Worm (Caenorhabditis elegans): ENCODE measurements around the gene rad-51.
A peak's percentile ranks its signal among the peaks of the same experiment; 100 is the strongest.

Gene rad-51

DNA sequence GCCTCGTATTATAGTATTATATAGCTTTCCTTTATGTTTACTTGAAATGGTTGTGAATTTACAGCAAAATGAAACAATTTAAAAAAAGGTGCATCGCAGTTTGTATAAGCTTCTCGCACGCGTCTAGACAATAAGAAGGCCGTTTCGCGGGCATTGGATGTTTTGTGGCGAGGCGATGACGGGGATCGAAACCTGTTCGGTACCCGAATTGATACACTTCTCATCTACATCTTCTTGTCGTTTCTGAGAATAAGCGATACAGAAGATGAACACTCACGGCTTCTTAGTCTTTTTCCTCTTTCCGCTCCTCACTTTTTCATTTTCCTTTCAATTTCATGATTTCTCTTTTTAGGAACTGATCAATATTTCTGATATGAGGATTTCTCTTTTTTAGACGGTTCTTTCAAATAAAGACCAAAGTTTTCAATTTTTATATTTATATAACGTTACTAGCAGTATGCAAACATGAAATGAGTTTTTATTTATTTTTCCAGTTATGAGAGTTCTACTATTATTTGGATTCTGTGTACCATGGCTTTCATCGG is 38.3 kb downstream of the rad-51 start, which contains the start of gene F01G10.10:
TSS of gene F01G10.10 (plus strand) at position 495 of the 545 bp plus-strand sequence.
- TF ChIP-seq blmp-1 (tag; optimal IDR thresholded peaks at IDR 0.05) (peak; percentile 66), mab-5 (tag; optimal IDR thresholded peaks at IDR 0.05) (no peak)

ce11 chrIV:10243276-10243675 is 40.8 kb downstream of the rad-51 start, which contains the start of gene tkt-1:
Gene tkt-1 (plus strand): TSS chrIV:10243612.
- TF ChIP-seq ceh-83 (GFP tag; optimal IDR thresholded peaks at IDR 0.05), result no peak
- TF ChIP-seq pha-4 (tag; optimal IDR thresholded peaks at IDR 0.05), result no peak

ce11 chrIV:10242458-10243123 is 41.5 kb downstream of the rad-51 start:
- TF ChIP-seq sptf-1 (tag; optimal IDR thresholded peaks at IDR 0.05) (no peak), nhr-237 (tag; optimal IDR thresholded peaks at IDR 0.05) (no peak), lin-32 (GFP tag; optimal IDR thresholded peaks at IDR 0.05) (no peak), nhr-2 (tag; optimal IDR thresholded peaks at IDR 0.05) (no peak), flh-1 (GFP tag; optimal IDR thresholded peaks at IDR 0.05) (no peak), lsy-2 (tag; optimal IDR thresholded peaks at IDR 0.05) (no peak), ceh-39 (tag; optimal IDR thresholded peaks at IDR 0.05) (no peak), mab-5 (tag; optimal IDR thresholded peaks at IDR 0.05) (no peak), mls-2 (tag; optimal IDR thresholded peaks at IDR 0.05) (no peak), ceh-83 (GFP tag; optimal IDR thresholded peaks at IDR 0.05) (no peak), ham-2 (GFP tag; optimal IDR thresholded peaks at IDR 0.05) (no peak), unc-39 (tag; optimal IDR thresholded peaks at IDR 0.05) (no peak), ceh-43 (GFP tag; optimal IDR thresholded peaks at IDR 0.05) (no peak), snpc-4 (tag; optimal IDR thresholded peaks at IDR 0.05) (no peak), elt-3 (tag; optimal IDR thresholded peaks at IDR 0.05) (no peak), cnd-1 (tag; optimal IDR thresholded peaks at IDR 0.05) (no peak), zip-8 (tag; optimal IDR thresholded peaks at IDR 0.05) (no peak), tbx-8 (GFP tag; optimal IDR thresholded peaks at IDR 0.05) (no peak)

DNA sequence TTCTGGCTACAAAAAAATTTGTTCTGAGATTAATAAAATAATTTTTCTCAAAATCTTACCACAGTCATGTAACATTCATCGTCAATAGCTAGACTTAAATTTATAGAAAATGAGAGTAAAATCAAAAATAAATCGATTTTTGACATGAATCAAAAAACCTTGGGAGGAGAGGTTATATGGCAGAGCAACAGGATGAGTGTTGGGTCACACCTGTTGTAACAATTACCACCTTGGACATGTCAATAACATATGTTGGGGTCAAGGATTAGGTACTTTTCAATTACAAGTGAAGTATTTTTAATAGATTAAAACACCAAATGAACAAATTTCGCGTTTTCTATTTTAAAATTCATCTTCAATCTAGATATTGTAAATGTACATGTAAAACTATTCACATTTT is 42.4 kb downstream of the rad-51 start, which contains the start of gene lipl-7:
TSS of gene lipl-7 (minus strand) at position 165 of the 400 bp plus-strand sequence.
- TF ChIP-seq unc-39 (tag; optimal IDR thresholded peaks at IDR 0.05) (no peak), nhr-2 (tag; optimal IDR thresholded peaks at IDR 0.05) (peak; percentile 93), hlh-1 (tag; optimal IDR thresholded peaks at IDR 0.05) (peak; percentile 56)

DNA sequence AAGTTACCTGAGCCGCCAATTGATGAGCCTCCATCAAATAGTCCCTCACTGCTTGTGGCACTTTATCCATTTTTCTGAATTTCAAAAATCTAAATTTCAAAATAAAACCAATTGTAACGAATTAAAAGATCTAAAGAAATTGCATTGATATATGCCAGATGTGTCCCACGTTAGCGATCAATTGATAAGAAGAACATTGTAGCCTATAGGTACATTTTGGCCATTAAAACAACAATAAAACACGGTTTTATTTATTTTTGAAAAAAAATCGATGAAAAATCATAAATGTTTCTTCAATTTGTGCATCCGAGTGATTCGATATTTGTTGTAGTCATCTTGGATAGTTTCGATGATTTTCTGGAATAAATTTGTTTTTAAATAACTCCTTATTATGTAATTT is 45.0 kb downstream of the rad-51 start, which contains the start of gene ech-8:
TSS of gene ech-8 (minus strand) at position 132 of the 400 bp plus-strand sequence.
- no peak for TF ChIP-seq ceh-39 (tag; optimal IDR thresholded peaks at IDR 0.05)
- TF ChIP-seq ztf-11 (tag; optimal IDR thresholded peaks at IDR 0.05), result no peak

- TF ChIP-seq snpc-4 (tag; optimal IDR thresholded peaks at IDR 0.05) (no peak), elt-1 (tag; optimal IDR thresholded peaks at IDR 0.05; ENCODE audit: borderline replicate concordance, insufficient read depth) (no peak), hlh-1 (tag; optimal IDR thresholded peaks at IDR 0.05) (no peak), nhr-76 (tag; optimal IDR thresholded peaks at IDR 0.05) (no peak)
Observed at ce11 chrIV:10236106-10236505, 47.9 kb downstream of the rad-51 start.

- TF ChIP-seq M03D4.4 (tag; optimal IDR thresholded peaks at IDR 0.05), result no peak
- no peak for TF ChIP-seq ham-2 (GFP tag; optimal IDR thresholded peaks at IDR 0.05)
- TF ChIP-seq nhr-237 (tag; optimal IDR thresholded peaks at IDR 0.05), result no peak
- TF ChIP-seq nhr-76 (tag; optimal IDR thresholded peaks at IDR 0.05), result no peak
- no peak for TF ChIP-seq lin-32 (GFP tag; optimal IDR thresholded peaks at IDR 0.05)
- no peak for TF ChIP-seq elt-3 (tag; optimal IDR thresholded peaks at IDR 0.05)
- no peak for TF ChIP-seq drap-1 (GFP tag; optimal IDR thresholded peaks at IDR 0.05)
- TF ChIP-seq zip-8 (tag; optimal IDR thresholded peaks at IDR 0.05), result no peak
- no peak for TF ChIP-seq unc-120 (tag; optimal IDR thresholded peaks at IDR 0.05; ENCODE audit: poor library complexity, severe bottlenecking)
- TF ChIP-seq tbx-8 (GFP tag; optimal IDR thresholded peaks at IDR 0.05), result no peak
- no peak for TF ChIP-seq ztf-11 (tag; optimal IDR thresholded peaks at IDR 0.05)
- TF ChIP-seq nhr-2 (tag; optimal IDR thresholded peaks at IDR 0.05), result no peak
- TF ChIP-seq mep-1 (tag; optimal IDR thresholded peaks at IDR 0.05), result no peak
Observed at ce11 chrIV:10235279-10235829, 48.7 kb downstream of the rad-51 start, which contains the start of gene ech-9. Gene ech-9 (minus strand): TSS chrIV:10235329.
